Fruit fly (Drosophila melanogaster): ENCODE results near the gene CG8188.
A peak's percentile ranks its signal among the peaks of the same experiment; 100 is the strongest.

The CG8188 gene

dm6 chrX:17720261-17721052 is 17.6 kb upstream of the CG8188 start (continued):
- TF ChIP-seq inv (GFP tag; IDR thresholded peaks at IDR 0.05; ENCODE audit: partially characterized antibody) (peak; percentile 37; the same call in 1 of the 2 replicates), Kr (GFP tag; optimal IDR thresholded peaks at IDR 0.05) (no peak), en (GFP tag; optimal IDR thresholded peaks at IDR 0.05) (no peak), sens (GFP tag) (peak; percentile 81), Dad (GFP tag; optimal IDR thresholded peaks at IDR 0.05) (no peak), Nf-YC (tag; optimal IDR thresholded peaks at IDR 0.05) (peak; percentile 80), CG3065 (GFP tag; optimal IDR thresholded peaks at IDR 0.05) (no peak), E2f2 (GFP tag; IDR thresholded peaks at IDR 0.05) (no peak), CG11695 (GFP tag; IDR thresholded peaks at IDR 0.05) (no peak), cato (GFP tag; optimal IDR thresholded peaks at IDR 0.05; ENCODE audit: borderline replicate concordance) (no peak), CG6791 (GFP tag; IDR thresholded peaks at IDR 0.05; ENCODE audit: partially characterized antibody) (peak; percentile 62; the same call in 2 of the 3 replicates), Opbp (GFP tag; IDR thresholded peaks at IDR 0.05; ENCODE audit: partially characterized antibody) (peak; percentile 47; the same call in 2 of the 3 replicates), CG17802 (tag; optimal IDR thresholded peaks at IDR 0.05) (no peak), CG10366 (GFP tag; IDR thresholded peaks at IDR 0.05) (no peak), Six4 (GFP tag; optimal IDR thresholded peaks at IDR 0.05) (no peak), Med (GFP tag) (peak; percentile 80), CG43689 (GFP tag; IDR thresholded peaks at IDR 0.05) (no peak), CG10979 (tag; optimal IDR thresholded peaks at IDR 0.05) (peak; percentile 68), sug (tag; optimal IDR thresholded peaks at IDR 0.05) (no peak), HmgD (GFP tag; optimal IDR thresholded peaks at IDR 0.05) (no peak), PHDP (tag; optimal IDR thresholded peaks at IDR 0.05) (peak; percentile 5), peb (GFP tag; IDR thresholded peaks at IDR 0.05) (no peak), Dbx (GFP tag; IDR thresholded peaks at IDR 0.05) (no peak; the same call in 2 of the 3 replicates), mirr (GFP tag; optimal IDR thresholded peaks at IDR 0.05) (no peak), bbx (GFP tag; IDR thresholded peaks at IDR 0.05; ENCODE audit: partially characterized antibody) (0 out of 2 replicates have a peak, but pooled peaks have one; percentile 46), Hsf (GFP tag; optimal IDR thresholded peaks at IDR 0.05) (no peak), CG32772 (GFP tag; IDR thresholded peaks at IDR 0.05) (no peak), wek (GFP tag; optimal IDR thresholded peaks at IDR 0.05) (no peak), CG17829 (tag; optimal IDR thresholded peaks at IDR 0.05) (no peak), CG15514 (GFP tag; optimal IDR thresholded peaks at IDR 0.05) (peak; percentile 25), CG12659 (GFP tag; optimal IDR thresholded peaks at IDR 0.05) (peak; percentile 7), ash1 (GFP tag; optimal IDR thresholded peaks at IDR 0.05) (no peak), CG10209 (GFP tag; optimal IDR thresholded peaks at IDR 0.05) (no peak), Ets65A (GFP tag) (peak; percentile 93), CG12071 (GFP tag; optimal IDR thresholded peaks at IDR 0.05) (no peak), HmgZ (tag; optimal IDR thresholded peaks at IDR 0.05) (peak; percentile 25), Dek (tag; optimal IDR thresholded peaks at IDR 0.05) (peak; percentile 19), CG13296 (GFP tag; optimal IDR thresholded peaks at IDR 0.05) (no peak), Adf1 (GFP tag; IDR thresholded peaks at IDR 0.05) (no peak), Side (GFP tag; optimal IDR thresholded peaks at IDR 0.05) (peak; percentile 3), CHES-1-like (GFP tag; optimal IDR thresholded peaks at IDR 0.05) (no peak), CkIIα-i1 (GFP tag; IDR thresholded peaks at IDR 0.05) (no peak), kay (GFP tag; optimal IDR thresholded peaks at IDR 0.05) (no peak), CG4360 (GFP tag; IDR thresholded peaks at IDR 0.05) (no peak), CG15011 (GFP tag; optimal IDR thresholded peaks at IDR 0.05) (no peak), aop (GFP tag; IDR thresholded peaks at IDR 0.05) (no peak), Nf-YB (GFP tag; optimal IDR thresholded peaks at IDR 0.05) (peak; percentile 89), row (GFP tag; IDR thresholded peaks at IDR 0.05) (0 out of 3 replicates have a peak, but pooled peaks have one; percentile 6), CG3407 (GFP tag; optimal IDR thresholded peaks at IDR 0.05) (no peak)
